Worm (Caenorhabditis elegans): Measurements from ENCODE around the gene npr-18.

- TF ChIP-seq pes-1 (GFP tag; IDR thresholded peaks at IDR 0.05) (no peak), flt-1 (GFP tag; IDR thresholded peaks at IDR 0.05) (no peak), hnd-1 (tag; optimal IDR thresholded peaks at IDR 0.05) (no peak), tra-4 (tag; optimal IDR thresholded peaks at IDR 0.05) (no peak), tbx-37 (GFP tag; conservative IDR thresholded peaks at IDR 0.05) (no peak), ceh-13 (GFP tag; optimal IDR thresholded peaks at IDR 0.05) (no peak), ama-1 (optimal IDR thresholded peaks at IDR 0.05) (no peak), hmbx-1 (tag; optimal IDR thresholded peaks at IDR 0.05) (no peak), tbx-11 (GFP tag; IDR thresholded peaks at IDR 0.05) (no peak), aly-1 (tag; optimal IDR thresholded peaks at IDR 0.05) (no peak)
Measured at ce11 chrX:9656772-9657171, 33.8 kb upstream of the npr-18 start.

Measured in whole organism, early embryonic.